Worm (Caenorhabditis elegans) whole organism, L2 larva: ENCODE measurements around the gene sur-5.
A peak's percentile ranks its signal among the peaks of the same experiment; 100 is the strongest.

Experiments used
- C34F6.9 ChIP-seq: fragments of 150-350 bp; optimal IDR thresholded peaks from 2 replicates; lab custom pipeline; 2014; ENCODE audit warnings: missing biosample characterization, missing genetic modification characterization
- F13H6.1 ChIP-seq: sonication (generic microtip); optimal IDR thresholded peaks from 2 replicates; lab custom pipeline; 2016; ENCODE audit warnings: missing genetic modification characterization, missing compliant biosample characterization
- Y55F3AM.14 ChIP-seq: fragments of 200-800 bp; sonication (Bioruptor generic); optimal IDR thresholded peaks from 2 replicates; lab custom pipeline; 2018; ENCODE audit warnings: mild to moderate bottlenecking, missing genetic modification characterization, missing compliant biosample characterization
- alr-1 ChIP-seq: fragments of 150-350 bp; optimal IDR thresholded peaks from 2 replicates; lab custom pipeline; 2014; ENCODE audit warnings: missing biosample characterization, missing genetic modification characterization
- ama-1 ChIP-seq: fragments of 150-350 bp; optimal IDR thresholded peaks from 2 replicates; lab custom pipeline; 2018; ENCODE audit warnings: inconsistent platforms
- ceh-16 ChIP-seq: fragments of 150-350 bp; optimal IDR thresholded peaks from 2 replicates; lab custom pipeline; 2014; ENCODE audit warnings: missing biosample characterization, missing genetic modification characterization
- ceh-82 ChIP-seq: fragments of 150-350 bp; optimal IDR thresholded peaks from 2 replicates; lab custom pipeline; 2014; ENCODE audit warnings: missing biosample characterization, missing genetic modification characterization
- crh-2 ChIP-seq: sonication (generic microtip); optimal IDR thresholded peaks from 2 replicates; lab custom pipeline; 2017; ENCODE audit warnings: missing biosample characterization, missing genetic modification characterization
- dmd-4 ChIP-seq: sonication (generic microtip); optimal IDR thresholded peaks from 2 replicates; lab custom pipeline; 2017; ENCODE audit warnings: missing biosample characterization, missing genetic modification characterization
- elt-1 ChIP-seq: fragments of 150-350 bp; optimal IDR thresholded peaks from 2 replicates; lab custom pipeline; 2014; ENCODE audit warnings: missing biosample characterization, missing genetic modification characterization
- elt-3 ChIP-seq: sonication (generic microtip); optimal IDR thresholded peaks from 2 replicates; lab custom pipeline; 2017; ENCODE audit warnings: missing biosample characterization, missing genetic modification characterization
- fos-1 ChIP-seq: fragments of 150-350 bp; optimal IDR thresholded peaks from 2 replicates; lab custom pipeline; 2014; ENCODE audit warnings: missing biosample characterization, missing genetic modification characterization
- gmeb-1 ChIP-seq: fragments of 150-350 bp; optimal IDR thresholded peaks from 2 replicates; lab custom pipeline; 2014; ENCODE audit warnings: missing biosample characterization, missing genetic modification characterization
- lin-11 ChIP-seq: fragments of 150-350 bp; sonication (generic microtip); optimal IDR thresholded peaks from 2 replicates; lab custom pipeline; 2014; ENCODE audit warnings: missing biosample characterization, missing genetic modification characterization, inconsistent platforms, mixed read lengths
- lin-13 ChIP-seq: fragments of 150-350 bp; optimal IDR thresholded peaks from 2 replicates; lab custom pipeline; 2014; ENCODE audit warnings: missing biosample characterization, missing genetic modification reagents, missing genetic modification characterization
- lin-39 ChIP-seq: fragments of 150-350 bp; optimal IDR thresholded peaks from 2 replicates; lab custom pipeline; 2014; ENCODE audit warnings: missing biosample characterization, missing genetic modification reagents, missing genetic modification characterization
- lsy-2 ChIP-seq, 2 experiments: fragments of 150-350 bp in 1 of 2; sonication (generic microtip) in 1 of 2; optimal IDR thresholded peaks; 2 replicates each; lab custom pipeline; 2014 to 2017; ENCODE audit warnings: missing biosample characterization in 2 of 2, missing genetic modification characterization in 2 of 2
- mab-5 ChIP-seq: fragments of 150-350 bp; optimal IDR thresholded peaks from 2 replicates; lab custom pipeline; 2014; ENCODE audit warnings: missing biosample characterization, missing genetic modification characterization
- nhr-10 ChIP-seq: sonication (generic microtip); optimal IDR thresholded peaks from 2 replicates; lab custom pipeline; 2017; ENCODE audit warnings: missing biosample characterization, missing genetic modification characterization
- nhr-11 ChIP-seq: fragments of 150-350 bp; optimal IDR thresholded peaks from 2 replicates; lab custom pipeline; 2014; ENCODE audit warnings: missing biosample characterization, missing genetic modification characterization
- nhr-12 ChIP-seq: fragments of 150-350 bp; optimal IDR thresholded peaks from 2 replicates; lab custom pipeline; 2014; ENCODE audit warnings: missing biosample characterization, missing genetic modification characterization
- nhr-129 ChIP-seq: fragments of 150-350 bp; optimal IDR thresholded peaks from 2 replicates; lab custom pipeline; 2014; ENCODE audit warnings: missing biosample characterization, missing genetic modification characterization
- nhr-21 ChIP-seq: fragments of 150-350 bp; optimal IDR thresholded peaks from 2 replicates; lab custom pipeline; 2014; ENCODE audit warnings: missing biosample characterization, missing genetic modification characterization
- nhr-23 ChIP-seq: fragments of 150-350 bp; optimal IDR thresholded peaks from 2 replicates; lab custom pipeline; 2014; ENCODE audit warnings: missing biosample characterization, missing genetic modification reagents, missing genetic modification characterization
- nhr-25 ChIP-seq: fragments of 150-350 bp; sonication (generic microtip); optimal IDR thresholded peaks from 3 replicates; lab custom pipeline; 2014; ENCODE audit warnings: missing biosample characterization, missing genetic modification characterization
- nhr-6 ChIP-seq: fragments of 150-350 bp; optimal IDR thresholded peaks from 2 replicates; lab custom pipeline; 2014; ENCODE audit warnings: missing biosample characterization, missing genetic modification characterization
- nhr-77 ChIP-seq: fragments of 150-350 bp; optimal IDR thresholded peaks from 2 replicates; lab custom pipeline; 2014; ENCODE audit warnings: missing biosample characterization, missing genetic modification characterization
- peb-1 ChIP-seq: fragments of 150-350 bp; optimal IDR thresholded peaks from 2 replicates; lab custom pipeline; 2014; ENCODE audit warnings: missing biosample characterization, missing genetic modification characterization
- sem-4 ChIP-seq: fragments of 150-350 bp; optimal IDR thresholded peaks from 2 replicates; lab custom pipeline; 2014; ENCODE audit warnings: missing biosample characterization, missing genetic modification reagents, missing genetic modification characterization
- skn-1 ChIP-seq: sonication (generic microtip); optimal IDR thresholded peaks from 2 replicates; lab custom pipeline; 2017; ENCODE audit warnings: missing biosample characterization, missing genetic modification characterization
- sma-3 ChIP-seq: sonication (generic microtip); optimal IDR thresholded peaks from 2 replicates; lab custom pipeline; 2016; ENCODE audit warnings: missing genetic modification reagents, missing genetic modification characterization, missing compliant biosample characterization
- sma-9 ChIP-seq, 2 experiments: fragments of 150-350 bp in 1 of 2; sonication (generic microtip) in 1 of 2; optimal IDR thresholded peaks; 2 replicates each; lab custom pipeline; 2014 to 2016; ENCODE audit warnings: missing genetic modification characterization in 2 of 2, mild to moderate bottlenecking in 1 of 2, missing biosample characterization in 1 of 2, missing compliant biosample characterization in 1 of 2, missing genetic modification reagents in 1 of 2, moderate library complexity in 1 of 2
- snpc-4 ChIP-seq: fragments of 150-350 bp; optimal IDR thresholded peaks from 2 replicates; lab custom pipeline; 2014; ENCODE audit warnings: missing biosample characterization, missing genetic modification characterization
- unc-39 ChIP-seq: fragments of 150-350 bp; optimal IDR thresholded peaks from 2 replicates; lab custom pipeline; 2014; ENCODE audit warnings: missing biosample characterization, missing genetic modification characterization
- unc-62 ChIP-seq: fragments of 150-350 bp; optimal IDR thresholded peaks from 2 replicates; lab custom pipeline; 2014; ENCODE audit warnings: missing biosample characterization, missing genetic modification reagents, missing genetic modification characterization
- ztf-1 ChIP-seq: fragments of 200-800 bp; sonication (Bioruptor generic); conservative IDR thresholded peaks from 2 replicates; pipeline ENCODE4 v1.3.6; 2022; ENCODE audit warnings: missing genetic modification characterization, missing compliant biosample characterization
- ztf-11 ChIP-seq: sonication (generic microtip); optimal IDR thresholded peaks from 2 replicates; lab custom pipeline; 2017; ENCODE audit warnings: missing biosample characterization, missing genetic modification characterization
- ztf-4 ChIP-seq: fragments of 150-350 bp; optimal IDR thresholded peaks from 2 replicates; lab custom pipeline; 2014; ENCODE audit warnings: missing biosample characterization, missing genetic modification characterization

sur-5 gene

DNA sequence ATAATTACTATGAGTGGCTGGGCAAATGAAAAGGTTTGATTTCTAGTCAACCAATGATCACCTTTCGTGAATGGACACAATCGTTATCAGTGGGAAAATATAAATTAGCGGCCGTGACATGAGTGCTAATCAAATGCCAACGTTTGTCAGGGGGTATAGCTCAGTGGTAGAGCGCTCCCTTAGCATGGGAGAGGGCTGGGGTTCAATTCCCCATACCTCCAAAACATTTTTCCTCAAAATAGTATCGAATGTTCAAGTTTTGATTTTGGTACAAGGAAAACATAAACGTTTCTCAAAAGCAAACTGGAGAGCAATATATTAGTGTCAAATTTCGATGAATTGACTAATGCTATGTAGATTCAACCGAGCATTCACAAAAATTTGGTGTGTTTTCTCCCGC lies 18.2 kb upstream of the sur-5 start:
- TF ChIP-seq lin-39 (tag; lab: Kevin White, UChicago) (no peak), nhr-25 (tag; lab: Kevin White, UChicago) (no peak), fos-1 (tag; lab: Kevin White, UChicago) (peak; percentile 25), lsy-2 (tag; optimal IDR thresholded peaks at IDR 0.05; lab: Kevin White, UChicago) (peak in 1 of 2 experiments; percentile 30), peb-1 (tag; lab: Kevin White, UChicago) (no peak), nhr-77 (no peak), nhr-6 (tag; lab: Kevin White, UChicago) (no peak), nhr-21 (peak; percentile 53), sma-3 (peak; percentile 52), crh-2 (peak; percentile 23), C34F6.9 (no peak), F13H6.1 (tag; lab: Kevin White, UChicago) (peak; percentile 39), sma-9 (GFP tag; optimal IDR thresholded peaks at IDR 0.05; lab: Kevin White, UChicago) (peak; percentile 62), sma-9 (tag; optimal IDR thresholded peaks at IDR 0.05; lab: Kevin White, UChicago) (no peak), nhr-129 (peak; percentile 24), nhr-10 (tag; lab: Kevin White, UChicago) (peak; percentile 34)

- no peak for TF ChIP-seq nhr-21
- no peak for TF ChIP-seq unc-39 (tag; lab: Kevin White, UChicago)
- no peak for TF ChIP-seq sem-4 (tag; lab: Kevin White, UChicago)
- no peak for TF ChIP-seq dmd-4 (tag; lab: Kevin White, UChicago)
- TF ChIP-seq nhr-12, result no peak
- TF ChIP-seq ztf-1, result no peak
- TF ChIP-seq unc-62 (GFP tag; lab: Kevin White, UChicago), result no peak
- no peak for TF ChIP-seq ztf-11
- no peak for TF ChIP-seq alr-1 (tag; lab: Kevin White, UChicago)
- TF ChIP-seq ceh-16 (tag; lab: Kevin White, UChicago), result no peak
- TF ChIP-seq lin-13, result no peak
- TF ChIP-seq C34F6.9, result no peak
- no peak for TF ChIP-seq sma-3
- TF ChIP-seq elt-1 (tag; lab: Kevin White, UChicago), result no peak
- TF ChIP-seq lin-11, result no peak
- no peak for TF ChIP-seq peb-1 (tag; lab: Kevin White, UChicago)
- no peak for TF ChIP-seq fos-1 (tag; lab: Kevin White, UChicago)
- TF ChIP-seq elt-3 (tag; lab: Kevin White, UChicago), result no peak
Measured at ce11 chrX:7322323-7322722, 17.0 kb upstream of the sur-5 start, which contains the start of gene T08A9.13. Gene T08A9.13, minus strand, starts transcription at chrX:7322423.

- TF ChIP-seq mab-5 (no peak), sma-9 (GFP tag; optimal IDR thresholded peaks at IDR 0.05; lab: Kevin White, UChicago) (peak; percentile 37), sma-9 (tag; optimal IDR thresholded peaks at IDR 0.05; lab: Kevin White, UChicago) (no peak), gmeb-1 (tag; lab: Kevin White, UChicago) (peak; percentile 54), crh-2 (peak; percentile 67), F13H6.1 (tag; lab: Kevin White, UChicago) (peak; percentile 65), lin-11 (no peak), nhr-129 (peak; percentile 20), lsy-2 (tag; optimal IDR thresholded peaks at IDR 0.05; lab: Kevin White, UChicago) (peak in 1 of 2 experiments; percentile 1), fos-1 (tag; lab: Kevin White, UChicago) (peak; percentile 71), lin-39 (tag; lab: Kevin White, UChicago) (no peak)
Measured at ce11 chrX:7320115-7320711, 14.8 kb upstream of the sur-5 start, which contains the start of gene spp-5. Gene spp-5, minus strand, starts transcription at chrX:7320354.

ce11 chrX:7318639-7319038 lies 13.3 kb upstream of the sur-5 start, which contains the start of gene spp-4:
Gene spp-4, minus strand, starts transcription at chrX:7318756.
- TF ChIP-seq fos-1 (tag; lab: Kevin White, UChicago) (peak; percentile 3), nhr-21 (no peak), sma-9 (GFP tag; optimal IDR thresholded peaks at IDR 0.05; lab: Kevin White, UChicago) (peak; percentile 27), sma-9 (tag; optimal IDR thresholded peaks at IDR 0.05; lab: Kevin White, UChicago) (no peak), ceh-82 (tag; lab: Kevin White, UChicago) (no peak)

DNA sequence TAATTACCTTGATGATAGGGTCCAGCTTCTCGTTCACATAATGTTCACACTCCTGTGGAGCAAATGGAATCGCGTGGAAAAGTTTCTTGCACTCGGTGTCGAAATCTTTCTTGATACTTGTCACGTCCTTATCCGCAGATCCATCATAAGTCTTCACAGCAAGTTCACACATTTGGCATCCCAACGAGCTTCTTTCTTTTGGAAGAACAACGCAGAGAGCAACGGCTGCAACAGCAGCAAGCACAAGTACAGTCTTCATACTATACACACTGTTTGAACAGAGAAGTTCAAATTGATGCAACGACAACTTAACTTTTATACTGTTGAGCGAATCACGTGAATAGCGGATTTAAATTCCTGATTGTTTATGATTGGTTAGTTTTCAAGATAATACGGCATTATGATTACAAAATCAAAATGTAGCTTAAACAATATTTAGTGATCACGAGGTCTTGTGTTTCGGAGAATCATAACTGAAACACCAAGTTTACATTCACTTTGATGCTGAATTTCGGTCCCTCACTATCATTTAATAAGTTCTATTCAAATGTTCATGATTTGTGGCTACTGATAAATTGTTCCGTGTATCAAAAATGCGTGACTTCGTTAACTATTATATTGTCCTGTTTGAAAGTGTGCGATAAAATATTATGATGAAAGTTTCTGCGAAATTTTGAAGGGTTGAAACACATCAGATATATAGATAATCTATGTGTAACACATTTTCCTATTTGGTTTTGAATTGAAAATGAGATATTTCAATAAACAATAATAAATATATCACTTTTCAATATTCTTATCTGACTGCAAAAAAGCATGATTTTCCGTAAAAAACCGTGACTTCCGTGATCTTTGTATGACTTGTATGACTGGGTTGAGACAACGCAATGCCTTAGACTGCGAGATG lies 11.4 kb upstream of the sur-5 start, which contains the start of the genes spp-2 and spp-6:
Gene spp-2, minus strand, starts transcription at position 334 of the 907 bp plus-strand sequence.
Gene spp-6, plus strand, starts transcription at position 857 of the 907 bp plus-strand sequence.
- TF ChIP-seq sma-3, result no peak
- TF ChIP-seq fos-1 (tag; lab: Kevin White, UChicago), result peak; percentile 53
- TF ChIP-seq gmeb-1 (tag; lab: Kevin White, UChicago), result peak; percentile 10
- TF ChIP-seq nhr-12, result no peak
- peak; percentile 60 for TF ChIP-seq ama-1 (lab: Kevin White, UChicago)
- no peak for TF ChIP-seq elt-1 (tag; lab: Kevin White, UChicago)
- TF ChIP-seq unc-39 (tag; lab: Kevin White, UChicago), result no peak
- TF ChIP-seq sma-9 (GFP tag; optimal IDR thresholded peaks at IDR 0.05; lab: Kevin White, UChicago), result peak; percentile 2
- no peak for TF ChIP-seq sma-9 (tag; optimal IDR thresholded peaks at IDR 0.05; lab: Kevin White, UChicago)
- peak; percentile 22 for TF ChIP-seq crh-2
- TF ChIP-seq peb-1 (tag; lab: Kevin White, UChicago), result no peak
- no peak for TF ChIP-seq Y55F3AM.14 (GFP tag; lab: Kevin White, UChicago)
- TF ChIP-seq mab-5, result no peak
- TF ChIP-seq skn-1 (tag; lab: Kevin White, UChicago), result peak; percentile 61
- TF ChIP-seq ztf-4 (tag; lab: Kevin White, UChicago), result no peak
- no peak for TF ChIP-seq nhr-6 (tag; lab: Kevin White, UChicago)
- no peak for TF ChIP-seq snpc-4 (tag; lab: Kevin White, UChicago)
- no peak for TF ChIP-seq nhr-23 (tag; lab: Kevin White, UChicago)
- TF ChIP-seq lin-13, result no peak
- no peak for TF ChIP-seq nhr-11 (tag; lab: Kevin White, UChicago)
- TF ChIP-seq, all 48 proteins: peak for 6
